Fruit fly (Drosophila melanogaster) S2 (cell line): ENCODE data around the gene Rpt2.

Source experiments
- CG8478 ChIP-seq: fragments of >200 bp; optimal IDR thresholded peaks from 2 replicates; lab custom pipeline; 2018
- CTCF ChIP-seq, 2 experiments: fragments of >200 bp; optimal IDR thresholded peaks; 2 replicates each; lab custom pipeline; 2018

DNA sequence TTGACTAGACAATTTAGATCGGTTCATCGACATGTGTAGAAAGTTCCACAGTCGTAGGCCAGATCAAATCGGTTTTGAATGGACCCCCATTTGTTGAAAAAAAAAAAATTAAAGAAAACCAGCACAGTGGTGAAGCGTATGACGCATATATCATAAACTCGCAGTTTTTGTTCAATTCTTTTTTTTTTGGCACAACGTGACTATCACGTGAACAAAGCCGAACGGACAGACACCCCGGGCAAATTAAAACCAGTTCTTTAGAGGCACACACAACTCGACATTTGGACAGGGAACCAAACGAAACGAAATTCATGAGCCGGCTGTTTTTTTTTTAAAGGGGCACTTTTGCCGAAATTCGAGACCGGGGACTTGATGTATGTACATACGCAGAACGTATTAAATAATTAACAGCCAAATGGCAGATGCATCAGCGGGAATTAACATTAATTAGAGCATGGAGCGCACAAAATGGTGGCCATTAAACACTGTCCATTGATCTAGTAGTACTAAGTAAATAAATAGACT lies 9.5 kb upstream of the Rpt2 start:
- TF ChIP-seq CTCF (optimal IDR thresholded peaks at IDR 0.05; lab: Kevin White, UChicago) (no peak), CG8478 (no peak)
